Worm (Caenorhabditis elegans) whole organism, mixed stage, embryonic: ENCODE results near the gene F53A9.7.

Experiments
- ceh-39 ChIP-seq: fragments of 150-350 bp; optimal IDR thresholded peaks from 2 replicates; lab custom pipeline; 2014; ENCODE audit warnings: missing biosample characterization, missing genetic modification characterization
- nhr-12 ChIP-seq: fragments of 150-350 bp; optimal IDR thresholded peaks from 2 replicates; lab custom pipeline; 2014; ENCODE audit warnings: missing biosample characterization, missing genetic modification characterization
- nhr-2 ChIP-seq: fragments of 150-350 bp; optimal IDR thresholded peaks from 2 replicates; lab custom pipeline; 2014; ENCODE audit warnings: missing biosample characterization, missing genetic modification characterization

DNA sequence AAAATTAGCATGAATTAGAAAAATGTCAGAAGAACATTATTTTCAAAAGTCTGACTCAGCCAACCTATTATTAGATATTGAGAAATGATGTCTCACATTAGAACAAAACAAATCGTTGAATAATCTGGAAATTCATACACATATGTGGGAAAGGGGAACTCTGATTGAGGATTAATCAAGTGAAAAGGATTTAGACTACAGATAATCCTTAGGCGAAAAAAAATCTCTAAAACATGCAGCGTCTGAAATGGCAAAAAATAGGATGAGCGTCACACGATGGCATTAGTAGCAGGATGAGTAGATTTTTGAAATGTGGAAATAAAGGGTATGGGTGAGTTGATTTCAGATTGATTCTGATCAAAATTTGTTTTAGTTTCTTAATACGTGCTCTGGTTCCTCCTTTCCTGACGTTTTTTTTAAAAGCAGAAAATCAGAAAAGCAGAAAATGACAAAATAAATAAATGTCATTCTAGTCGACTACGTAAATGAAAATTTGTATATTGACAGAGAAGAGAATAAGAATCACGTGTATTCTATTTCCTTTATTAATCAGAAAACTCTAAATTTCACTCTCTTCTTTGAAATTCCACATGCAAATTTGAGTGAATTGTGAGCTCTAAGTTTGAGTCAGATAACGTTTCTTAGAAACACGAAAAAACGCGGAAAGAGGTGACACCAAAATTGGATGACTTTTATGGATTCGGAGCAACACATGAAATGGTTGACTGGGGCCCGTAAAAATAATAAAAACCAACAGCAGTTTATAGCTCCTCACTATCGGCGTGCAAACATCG, 27.7 kb upstream of the F53A9.7 start:
- TF ChIP-seq nhr-12 (tag; lab: Kevin White, UChicago): no peak
- no peak for TF ChIP-seq ceh-39 (tag; lab: Kevin White, UChicago)
- no peak for TF ChIP-seq nhr-2 (tag; lab: Kevin White, UChicago)
